Worm (Caenorhabditis elegans): Measurements from ENCODE around the gene clk-2.

clk-2 gene

ce11 chrIII:7558658-7559057, 40.3 kb upstream of the clk-2 start:
- no peak for TF ChIP-seq D1046.2 (GFP tag; IDR thresholded peaks at IDR 0.05)
- TF ChIP-seq Y105C5A.15 (GFP tag; IDR thresholded peaks at IDR 0.05), result no peak
- TF ChIP-seq jun-1 (tag; optimal IDR thresholded peaks at IDR 0.05), result no peak
- TF ChIP-seq zfp-3 (GFP tag; conservative IDR thresholded peaks at IDR 0.05), result no peak
- no peak for TF ChIP-seq madf-9 (GFP tag; conservative IDR thresholded peaks at IDR 0.05)

ce11 chrIII:7557930-7558470, 39.7 kb upstream of the clk-2 start:
- TF ChIP-seq unc-62 (GFP tag; optimal IDR thresholded peaks at IDR 0.05 in 1 of 2) (peak in 1 of 2 experiments; percentile 94), unc-62 (tag; optimal IDR thresholded peaks at IDR 0.05) (no peak), lsy-2 (tag; optimal IDR thresholded peaks at IDR 0.05) (peak; percentile 29 to 66), nhr-28 (tag; optimal IDR thresholded peaks at IDR 0.05) (peak; percentile 14), lin-39 (tag; optimal IDR thresholded peaks at IDR 0.05) (no peak), ctbp-1 (GFP tag; IDR thresholded peaks at IDR 0.05) (no peak), ceh-20 (GFP tag; IDR thresholded peaks at IDR 0.05) (0 out of 2 replicates have a peak, but pooled peaks have one; percentile 19)

DNA sequence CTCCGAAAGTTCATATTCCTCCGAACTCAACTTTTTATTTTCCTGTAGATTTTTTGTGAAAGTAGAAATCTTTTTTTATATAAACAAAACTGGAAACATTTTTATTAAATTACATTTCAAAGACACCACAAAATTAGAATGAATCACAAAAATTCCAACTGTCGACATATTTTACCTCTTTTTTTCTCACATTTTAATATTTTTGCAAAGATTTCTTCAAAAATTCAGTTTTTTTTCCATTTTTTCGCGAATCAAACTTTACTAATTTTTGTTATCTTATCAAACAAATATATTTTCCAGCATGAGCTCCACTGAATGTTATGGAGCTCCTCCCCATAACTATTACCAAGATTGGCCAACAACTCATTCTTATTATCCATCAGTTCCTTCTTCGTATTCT, 37.0 kb upstream of the clk-2 start, which contains the start of gene ceh-13:
Gene ceh-13 (plus strand): TSS at position 301 of the 400 bp plus-strand sequence.
- TF ChIP-seq F37D6.2 (tag; optimal IDR thresholded peaks at IDR 0.05) (no peak), php-3 (GFP tag; IDR thresholded peaks at IDR 0.05) (no peak), pha-4 (GFP tag; IDR thresholded peaks at IDR 0.05) (no peak), pha-4 (tag; optimal IDR thresholded peaks at IDR 0.05) (no peak), unc-130 (GFP tag; optimal IDR thresholded peaks at IDR 0.05) (no peak), fos-1 (tag; optimal IDR thresholded peaks at IDR 0.05) (no peak), mdt-29 (GFP tag; IDR thresholded peaks at IDR 0.05) (no peak), lin-38 (GFP tag; IDR thresholded peaks at IDR 0.05) (no peak), zip-2 (tag; optimal IDR thresholded peaks at IDR 0.05) (no peak), ZK546.5 (tag; optimal IDR thresholded peaks at IDR 0.05) (no peak), lim-7 (GFP tag; IDR thresholded peaks at IDR 0.05) (no peak), daf-12 (tag; optimal IDR thresholded peaks at IDR 0.05) (no peak), lin-29 (GFP tag; IDR thresholded peaks at IDR 0.05) (no peak), gei-8 (GFP tag; optimal IDR thresholded peaks at IDR 0.05) (no peak), Y5F2A.4 (GFP tag; optimal IDR thresholded peaks at IDR 0.05) (no peak), dmd-6 (GFP tag; IDR thresholded peaks at IDR 0.05) (no peak), hmg-1.1 (GFP tag; IDR thresholded peaks at IDR 0.05) (no peak), cey-2 (tag; optimal IDR thresholded peaks at IDR 0.05; ENCODE audit: borderline replicate concordance, insufficient read depth) (no peak)

DNA sequence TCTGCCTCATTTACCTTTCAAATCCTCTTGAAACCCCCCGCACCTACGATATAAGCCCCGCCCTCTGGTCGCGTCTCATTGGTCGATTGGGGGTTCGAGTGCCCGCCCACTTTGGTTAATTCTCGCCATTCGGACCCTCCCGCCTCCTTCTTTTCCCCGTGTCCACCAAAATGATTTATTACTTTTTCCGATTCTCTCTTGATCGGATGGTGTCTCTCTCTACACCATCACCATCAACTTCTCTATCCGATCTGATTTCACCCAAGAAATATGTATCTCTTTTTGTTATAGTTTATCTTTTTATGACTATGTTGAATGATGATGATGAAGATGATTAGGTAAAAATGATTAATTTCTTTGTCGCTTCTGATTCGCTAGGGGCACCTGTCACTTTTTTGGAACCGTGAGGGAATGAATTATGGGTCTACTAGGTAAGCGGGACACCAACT, 36.4 kb upstream of the clk-2 start:
- TF ChIP-seq F26F4.8 (GFP tag; conservative IDR thresholded peaks at IDR 0.05) (no peak), snpc-4 (tag; optimal IDR thresholded peaks at IDR 0.05) (no peak), nhr-6 (tag; optimal IDR thresholded peaks at IDR 0.05) (no peak), mdl-1 (tag; optimal IDR thresholded peaks at IDR 0.05) (peak in 1 of 2 experiments; percentile 2), ceh-20 (GFP tag; IDR thresholded peaks at IDR 0.05) (peak; percentile 81), Y75B8A.6 (GFP tag; IDR thresholded peaks at IDR 0.05) (no peak), dmd-6 (GFP tag; IDR thresholded peaks at IDR 0.05) (no peak), D1046.2 (GFP tag; IDR thresholded peaks at IDR 0.05) (no peak), nhr-41 (GFP tag; IDR thresholded peaks at IDR 0.05) (no peak), fkh-10 (GFP tag; optimal IDR thresholded peaks at IDR 0.05) (no peak), mxl-2 (GFP tag; conservative IDR thresholded peaks at IDR 0.05) (no peak), aha-1 (tag) (peak; percentile 65), egl-27 (tag; optimal IDR thresholded peaks at IDR 0.05) (no peak), pqm-1 (tag; optimal IDR thresholded peaks at IDR 0.05) (no peak), daf-12 (tag; optimal IDR thresholded peaks at IDR 0.05) (no peak), hlh-11 (tag; optimal IDR thresholded peaks at IDR 0.05) (peak; percentile 8), duxl-1 (tag; optimal IDR thresholded peaks at IDR 0.05; ENCODE audit: poor library complexity) (no peak), ZK337.2 (GFP tag; IDR thresholded peaks at IDR 0.05) (no peak), lsy-2 (tag; optimal IDR thresholded peaks at IDR 0.05) (peak in 1 of 2 experiments; percentile 48), daf-8 (GFP tag; IDR thresholded peaks at IDR 0.05) (no peak), lin-29 (GFP tag; IDR thresholded peaks at IDR 0.05) (no peak), unc-62 (GFP tag; optimal IDR thresholded peaks at IDR 0.05 in 1 of 2) (peak in 1 of 2 experiments; percentile 99), unc-62 (tag; optimal IDR thresholded peaks at IDR 0.05) (no peak), zfp-3 (GFP tag; conservative IDR thresholded peaks at IDR 0.05) (no peak)

Data from whole organism, L4 larva.